Worm (Caenorhabditis elegans) whole organism, L3 larva: ENCODE data around the gene C25G4.7.

Source experiments
- R02D3.7 ChIP-seq: fragments of 150-350 bp; optimal IDR thresholded peaks from 2 replicates; lab custom pipeline; 2014; ENCODE audit warnings: missing biosample characterization, missing genetic modification characterization
- ZK546.5 ChIP-seq: sonication (generic microtip); optimal IDR thresholded peaks from 2 replicates; lab custom pipeline; 2017; ENCODE audit warnings: missing biosample characterization, missing genetic modification characterization
- aly-2 ChIP-seq: fragments of 150-350 bp; optimal IDR thresholded peaks from 2 replicates; lab custom pipeline; 2014; ENCODE audit warnings: missing biosample characterization, missing genetic modification characterization
- ceh-16 ChIP-seq: sonication (generic microtip); optimal IDR thresholded peaks from 2 replicates; lab custom pipeline; 2017; ENCODE audit warnings: missing biosample characterization, missing genetic modification characterization
- ceh-28 ChIP-seq: fragments of 150-350 bp; optimal IDR thresholded peaks from 2 replicates; lab custom pipeline; 2014; ENCODE audit warnings: missing biosample characterization, missing genetic modification reagents, missing genetic modification characterization
- ceh-9 ChIP-seq: sonication (generic microtip); optimal IDR thresholded peaks from 2 replicates; lab custom pipeline; 2018; ENCODE audit warnings: missing biosample characterization, missing genetic modification characterization
- daf-12 ChIP-seq: fragments of 150-350 bp; optimal IDR thresholded peaks from 2 replicates; lab custom pipeline; 2014; ENCODE audit warnings: missing biosample characterization, missing genetic modification reagents, missing genetic modification characterization
- egl-5 ChIP-seq: fragments of 150-350 bp; optimal IDR thresholded peaks from 2 replicates; lab custom pipeline; 2017; ENCODE audit warnings: missing biosample characterization, missing genetic modification reagents, missing genetic modification characterization, inconsistent platforms
- elt-1 ChIP-seq: fragments of 150-350 bp; optimal IDR thresholded peaks from 2 replicates; lab custom pipeline; 2014; ENCODE audit warnings: missing biosample characterization, missing genetic modification characterization
- elt-2 ChIP-seq: sonication (generic microtip); optimal IDR thresholded peaks from 2 replicates; lab custom pipeline; 2016; ENCODE audit warnings: missing genetic modification reagents, mild to moderate bottlenecking, missing genetic modification characterization, missing compliant biosample characterization
- elt-3 ChIP-seq, 3 experiments: fragments of 150-350 bp in 1 of 3; sonication (generic microtip) in 2 of 3; optimal IDR thresholded peaks; 2 replicates in 2 of 3; 4 replicates in 1 of 3; lab custom pipeline; 2014 to 2017; ENCODE audit warnings: missing biosample characterization in 3 of 3, missing genetic modification characterization in 3 of 3
- eor-1 ChIP-seq, 2 experiments: fragments of 150-350 bp; optimal IDR thresholded peaks; 2 replicates each; lab custom pipeline; 2014 to 2018; ENCODE audit warnings: missing biosample characterization in 2 of 2, missing genetic modification characterization in 2 of 2
- fkh-10 ChIP-seq: sonication (generic microtip); optimal IDR thresholded peaks from 2 replicates; lab custom pipeline; 2017; ENCODE audit warnings: missing biosample characterization, missing genetic modification reagents, missing genetic modification characterization
- fkh-2 ChIP-seq: fragments of 150-350 bp; optimal IDR thresholded peaks from 2 replicates; lab custom pipeline; 2014; ENCODE audit warnings: missing biosample characterization, missing genetic modification reagents, missing genetic modification characterization
- fos-1 ChIP-seq: fragments of 150-350 bp; optimal IDR thresholded peaks from 2 replicates; lab custom pipeline; 2014; ENCODE audit warnings: missing biosample characterization, missing genetic modification characterization
- hmg-11 ChIP-seq: sonication (generic microtip); optimal IDR thresholded peaks from 2 replicates; lab custom pipeline; 2016; ENCODE audit warnings: missing genetic modification characterization, missing compliant biosample characterization
- jun-1 ChIP-seq: fragments of 150-350 bp; optimal IDR thresholded peaks from 2 replicates; lab custom pipeline; 2014; ENCODE audit warnings: missing biosample characterization, missing genetic modification reagents, missing genetic modification characterization
- lin-15B ChIP-seq: fragments of 150-350 bp; optimal IDR thresholded peaks from 2 replicates; lab custom pipeline; 2014; ENCODE audit warnings: missing biosample characterization, missing genetic modification characterization
- lin-39 ChIP-seq: fragments of 150-350 bp; optimal IDR thresholded peaks from 2 replicates; lab custom pipeline; 2018; ENCODE audit warnings: missing biosample characterization, missing genetic modification reagents, missing genetic modification characterization
- lsy-12 ChIP-seq: sonication (generic microtip); optimal IDR thresholded peaks from 2 replicates; lab custom pipeline; 2016; ENCODE audit warnings: mild to moderate bottlenecking, missing genetic modification characterization, missing compliant biosample characterization
- mml-1 ChIP-seq: fragments of 150-350 bp; sonication (generic microtip); optimal IDR thresholded peaks from 3 replicates; lab custom pipeline; 2014; ENCODE audit warnings: missing biosample characterization, missing genetic modification characterization
- nhr-12 ChIP-seq: fragments of 150-350 bp; optimal IDR thresholded peaks from 2 replicates; lab custom pipeline; 2014; ENCODE audit warnings: missing biosample characterization, missing genetic modification characterization
- nhr-23 ChIP-seq: fragments of 150-350 bp; optimal IDR thresholded peaks from 2 replicates; lab custom pipeline; 2014; ENCODE audit warnings: missing biosample characterization, missing genetic modification reagents, missing genetic modification characterization
- nhr-25 ChIP-seq: sonication (generic microtip); optimal IDR thresholded peaks from 2 replicates; lab custom pipeline; 2017; ENCODE audit warnings: missing biosample characterization, missing genetic modification characterization
- nhr-28 ChIP-seq: fragments of 150-350 bp; optimal IDR thresholded peaks from 2 replicates; lab custom pipeline; 2014; ENCODE audit warnings: missing biosample characterization, missing genetic modification characterization
- nhr-43 ChIP-seq: sonication (generic microtip); optimal IDR thresholded peaks from 2 replicates; lab custom pipeline; 2016; ENCODE audit warnings: mild to moderate bottlenecking, missing genetic modification characterization, missing compliant biosample characterization; ENCODE audit not compliant: poor library complexity, severe bottlenecking
- nhr-67 ChIP-seq: fragments of 150-350 bp; optimal IDR thresholded peaks from 2 replicates; lab custom pipeline; 2014; ENCODE audit warnings: missing biosample characterization, missing genetic modification characterization
- nhr-76 ChIP-seq: fragments of 150-350 bp; sonication (generic microtip); optimal IDR thresholded peaks from 5 replicates; lab custom pipeline; 2014; ENCODE audit warnings: missing biosample characterization, missing genetic modification characterization
- nhr-77 ChIP-seq: fragments of 150-350 bp; optimal IDR thresholded peaks from 2 replicates; lab custom pipeline; 2014; ENCODE audit warnings: missing biosample characterization, missing genetic modification characterization
- pha-4 ChIP-seq: fragments of 150-350 bp; optimal IDR thresholded peaks from 2 replicates; lab custom pipeline; 2014; ENCODE audit warnings: missing biosample characterization, missing genetic modification reagents, missing genetic modification characterization
- pqm-1 ChIP-seq: fragments of 150-350 bp; optimal IDR thresholded peaks from 2 replicates; lab custom pipeline; 2017; ENCODE audit warnings: missing biosample characterization, missing genetic modification characterization, inconsistent platforms
- sea-2 ChIP-seq: fragments of 150-350 bp; sonication (generic microtip); optimal IDR thresholded peaks from 4 replicates; lab custom pipeline; 2014; ENCODE audit warnings: missing biosample characterization, missing genetic modification reagents, missing genetic modification characterization
- skn-1 ChIP-seq: fragments of 150-350 bp; optimal IDR thresholded peaks from 2 replicates; lab custom pipeline; 2014; ENCODE audit warnings: missing biosample characterization, missing genetic modification characterization
- snpc-4 ChIP-seq: fragments of 150-350 bp; optimal IDR thresholded peaks from 2 replicates; lab custom pipeline; 2014; ENCODE audit warnings: missing biosample characterization, missing genetic modification characterization
- tbx-2 ChIP-seq: sonication (generic microtip); optimal IDR thresholded peaks from 2 replicates; lab custom pipeline; 2016; ENCODE audit warnings: mild to moderate bottlenecking, missing genetic modification characterization, missing compliant biosample characterization
- zag-1 ChIP-seq: fragments of 150-350 bp; optimal IDR thresholded peaks from 2 replicates; lab custom pipeline; 2014; ENCODE audit warnings: missing biosample characterization, missing genetic modification characterization

The C25G4.7 gene

DNA sequence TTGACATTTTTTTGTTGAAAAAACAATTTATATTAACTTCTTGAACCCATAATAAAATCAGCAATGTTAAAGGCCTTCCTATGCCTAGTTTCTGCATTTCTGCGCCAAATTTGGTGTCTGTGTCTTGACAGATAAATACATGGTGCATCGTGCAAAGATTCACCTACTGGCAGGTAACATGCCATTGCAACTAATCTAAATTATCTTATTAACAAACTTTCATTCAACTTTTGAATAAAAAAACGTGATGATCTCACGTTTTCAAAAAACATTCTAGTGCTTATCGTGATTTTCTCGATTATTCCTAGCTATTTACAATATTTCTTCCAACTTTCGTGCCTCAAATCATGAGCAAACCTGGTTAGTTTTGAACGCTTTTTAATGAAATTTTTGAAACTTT is at the start of gene C25G4.7:
TSS of gene C25G4.7 (plus strand) at position 301 of the 400 bp plus-strand sequence.
- TF ChIP-seq nhr-43 (tag; lab: Kevin White, UChicago) (no peak), jun-1 (tag; lab: Kevin White, UChicago) (no peak), tbx-2 (no peak), lin-15B (tag; lab: Kevin White, UChicago) (no peak), pha-4 (tag; lab: Kevin White, UChicago) (no peak), mml-1 (tag; lab: Kevin White, UChicago) (no peak), elt-3 (tag; optimal IDR thresholded peaks at IDR 0.05; lab: Kevin White, UChicago) (no peak), ZK546.5 (tag; lab: Kevin White, UChicago) (no peak), pqm-1 (no peak), nhr-77 (no peak), fkh-10 (GFP tag; lab: Kevin White, UChicago) (no peak), ceh-9 (tag; lab: Kevin White, UChicago) (no peak), nhr-12 (tag; lab: Kevin White, UChicago) (no peak), snpc-4 (tag; lab: Kevin White, UChicago) (no peak), aly-2 (no peak), daf-12 (tag; lab: Kevin White, UChicago) (no peak), nhr-67 (tag; lab: Kevin White, UChicago) (no peak), elt-1 (tag; lab: Kevin White, UChicago) (no peak), fos-1 (tag; lab: Kevin White, UChicago) (no peak)

DNA sequence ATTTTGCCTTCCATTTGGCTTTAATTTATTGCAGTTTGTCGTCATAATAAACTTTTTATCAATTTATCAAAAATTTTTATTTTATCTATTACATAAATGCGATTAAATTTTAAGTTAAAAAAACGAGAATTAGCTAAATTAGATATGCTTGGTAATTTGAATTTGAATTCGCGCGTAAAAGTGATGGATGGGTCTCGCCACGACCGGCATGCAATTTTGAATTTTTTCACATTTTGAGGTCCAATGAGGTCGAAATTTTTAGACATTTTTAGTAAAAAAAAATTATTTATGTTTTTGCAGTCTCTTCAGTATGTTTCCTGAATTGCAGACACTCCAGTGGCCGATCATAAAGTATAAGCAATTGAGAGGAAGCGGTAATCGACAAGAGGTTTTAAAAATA is 48.1 kb upstream of the C25G4.7 start, which contains the start of gene dsb-1:
TSS of gene dsb-1 (plus strand) at position 301 of the 400 bp plus-strand sequence.
- no peak for TF ChIP-seq skn-1 (tag; lab: Kevin White, UChicago)
- no peak for TF ChIP-seq eor-1 (tag; optimal IDR thresholded peaks at IDR 0.05; lab: Kevin White, UChicago)
- no peak for TF ChIP-seq ceh-9 (tag; lab: Kevin White, UChicago)
- no peak for TF ChIP-seq nhr-23 (tag; lab: Kevin White, UChicago)
- no peak for TF ChIP-seq nhr-76
- TF ChIP-seq egl-5: no peak
- TF ChIP-seq nhr-12 (tag; lab: Kevin White, UChicago): no peak

DNA sequence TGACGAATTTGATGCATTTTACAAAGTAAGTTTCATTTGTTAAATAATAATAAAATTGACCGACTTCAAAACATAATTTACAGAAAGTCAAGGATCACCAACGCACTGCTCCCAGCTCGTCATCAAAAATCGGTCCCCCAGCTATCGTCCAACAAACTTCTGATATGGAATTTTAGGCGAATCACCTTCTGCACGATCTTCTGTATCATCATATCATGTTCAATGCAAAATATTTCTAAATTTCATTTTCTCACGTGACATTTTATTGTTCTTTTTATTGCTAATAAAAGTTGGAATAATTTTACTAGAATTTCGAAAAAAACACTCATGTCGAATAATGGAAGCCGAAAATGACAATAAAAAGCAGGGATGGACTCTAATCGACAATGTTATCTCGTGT is 46.5 kb upstream of the C25G4.7 start, which contains the start of gene acl-13:
TSS of gene acl-13 (plus strand) at position 301 of the 400 bp plus-strand sequence.
- TF ChIP-seq nhr-25 (tag; lab: Kevin White, UChicago): no peak
- TF ChIP-seq pha-4 (tag; lab: Kevin White, UChicago): no peak
- TF ChIP-seq hmg-11 (tag; lab: Kevin White, UChicago): no peak
- TF ChIP-seq nhr-43 (tag; lab: Kevin White, UChicago): no peak

DNA sequence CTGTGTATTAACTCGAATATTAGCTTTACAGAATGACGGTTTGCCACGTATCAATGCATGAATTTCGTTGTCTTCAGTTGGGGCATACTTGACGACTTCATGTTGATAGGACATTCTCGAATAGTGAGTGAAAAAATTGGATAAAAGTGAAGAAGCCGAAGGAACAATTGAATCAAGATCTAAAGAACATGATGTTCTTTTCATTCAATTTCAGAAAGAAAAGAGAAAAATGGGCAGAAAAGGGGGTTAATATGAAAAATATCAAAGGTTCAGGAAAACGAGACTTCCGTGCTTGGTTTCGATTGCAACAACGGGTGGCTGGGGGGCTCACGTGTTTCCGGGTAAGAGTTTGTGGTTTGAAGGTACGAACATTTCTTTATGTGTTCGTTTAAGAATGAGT is 42.1 kb upstream of the C25G4.7 start:
- TF ChIP-seq fkh-10 (GFP tag; lab: Kevin White, UChicago) (peak; percentile 71), ceh-28 (tag; lab: Kevin White, UChicago) (no peak)

DNA sequence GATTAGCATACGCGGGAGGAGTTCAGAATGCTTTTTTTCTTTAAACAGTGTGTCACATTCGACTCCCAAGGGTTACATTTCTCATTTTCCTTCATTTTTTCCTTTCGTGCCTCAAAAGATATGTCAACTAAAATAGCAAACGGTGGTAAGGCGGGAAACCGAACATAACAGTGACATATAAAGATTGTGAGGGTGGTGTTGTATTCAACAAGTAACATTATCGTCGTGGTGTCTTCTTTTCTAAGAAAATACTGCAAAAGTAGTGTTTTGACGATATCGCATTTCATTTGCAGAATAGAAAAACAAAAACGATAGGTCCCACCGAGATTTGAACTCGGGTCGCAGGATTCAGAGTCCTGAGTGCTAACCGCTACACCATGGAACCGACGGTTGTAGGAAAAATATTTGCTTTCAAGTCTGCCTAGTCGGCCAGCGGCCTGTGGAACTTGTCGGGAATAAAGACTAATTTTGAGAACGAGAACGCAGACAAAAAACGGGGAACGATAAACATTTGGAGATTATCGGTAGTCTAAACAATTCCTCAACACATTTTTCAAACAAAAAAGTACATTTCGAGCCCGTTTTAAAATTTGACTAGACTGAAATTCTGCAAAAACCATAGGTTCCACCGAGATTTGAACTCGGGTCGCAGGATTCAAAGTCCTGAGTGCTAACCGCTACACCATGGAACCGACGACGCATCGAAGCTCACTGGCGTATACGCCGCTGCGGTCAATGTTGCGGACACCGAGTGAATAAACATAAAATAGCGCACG is 39.9 kb upstream of the C25G4.7 start:
- TF ChIP-seq daf-12 (tag; lab: Kevin White, UChicago): no peak
- TF ChIP-seq aly-2: no peak
- no peak for TF ChIP-seq zag-1 (tag; lab: Kevin White, UChicago)
- peak; percentile 35 for TF ChIP-seq hmg-11 (tag; lab: Kevin White, UChicago)
- TF ChIP-seq elt-2 (tag; lab: Kevin White, UChicago): peak; percentile 26

DNA sequence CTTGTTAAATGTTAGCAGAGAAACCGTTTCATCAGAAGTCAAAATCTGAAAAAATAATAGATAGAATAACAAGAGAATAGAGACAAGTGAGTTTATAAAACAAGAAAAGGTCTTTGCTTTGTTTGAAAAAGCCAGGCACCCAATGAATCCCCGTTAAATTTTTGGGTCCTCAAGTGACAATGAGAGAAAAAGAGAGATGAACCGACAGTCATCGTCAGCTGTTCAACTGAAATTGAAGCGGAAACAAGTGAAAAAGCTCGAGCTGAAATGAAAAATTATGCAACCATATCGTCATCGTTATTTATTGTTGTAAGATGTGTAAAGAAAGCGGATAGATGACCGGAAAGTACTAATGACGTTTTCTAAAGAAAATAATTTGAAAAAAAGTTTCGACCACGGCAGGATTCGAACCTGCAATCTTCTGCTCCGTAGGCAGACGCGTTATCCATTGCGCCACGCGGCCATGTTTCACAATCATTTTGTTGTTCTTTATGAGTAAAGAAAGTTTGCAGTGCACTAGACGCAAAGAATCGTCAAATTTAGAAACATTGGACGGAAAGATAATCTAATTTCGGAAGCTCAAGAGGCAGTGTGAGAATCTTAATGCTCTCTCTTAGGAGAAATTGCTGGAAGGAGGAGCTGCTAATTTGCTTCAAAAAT is 39.0 kb upstream of the C25G4.7 start, which contains the start of gene F08G5.3:
TSS of gene F08G5.3 (minus strand) at position 51 of the 660 bp plus-strand sequence.
- TF ChIP-seq lin-39 (no peak), hmg-11 (tag; lab: Kevin White, UChicago) (no peak), nhr-28 (tag; lab: Kevin White, UChicago) (no peak), ceh-16 (tag; lab: Kevin White, UChicago) (no peak), aly-2 (no peak), nhr-43 (tag; lab: Kevin White, UChicago) (peak; percentile 73), nhr-25 (tag; lab: Kevin White, UChicago) (no peak), pqm-1 (peak; percentile 9), tbx-2 (peak; percentile 32), fkh-2 (tag; lab: Kevin White, UChicago) (no peak), lsy-12 (tag; lab: Kevin White, UChicago) (peak; percentile 20), ceh-9 (tag; lab: Kevin White, UChicago) (peak; percentile 42), mml-1 (tag; lab: Kevin White, UChicago) (no peak), R02D3.7 (tag; lab: Kevin White, UChicago) (no peak), ceh-28 (tag; lab: Kevin White, UChicago) (no peak), egl-5 (no peak), fkh-10 (GFP tag; lab: Kevin White, UChicago) (no peak), lin-15B (tag; lab: Kevin White, UChicago) (no peak), pha-4 (tag; lab: Kevin White, UChicago) (peak; percentile 34), sea-2 (GFP tag; lab: Kevin White, UChicago) (no peak), elt-3 (tag; optimal IDR thresholded peaks at IDR 0.05; lab: Kevin White, UChicago) (no peak), nhr-12 (tag; lab: Kevin White, UChicago) (no peak), nhr-76 (no peak), zag-1 (tag; lab: Kevin White, UChicago) (no peak), ZK546.5 (tag; lab: Kevin White, UChicago) (no peak)
